Worm (Caenorhabditis elegans) whole organism, late embryonic: ENCODE measurements around the gene str-90.

Experiments
- F13H6.1 ChIP-seq: sonication (generic microtip); optimal IDR thresholded peaks from 2 replicates; lab custom pipeline; 2016; ENCODE audit warnings: missing genetic modification characterization, missing compliant biosample characterization
- K09A11.1 ChIP-seq: sonication (generic microtip); optimal IDR thresholded peaks from 2 replicates; lab custom pipeline; 2017; ENCODE audit warnings: antibody characterized with exemption, mild to moderate bottlenecking, missing genetic modification characterization, missing compliant biosample characterization; ENCODE audit not compliant: insufficient read depth
- Y22D7AL.16 ChIP-seq: sonication (generic microtip); optimal IDR thresholded peaks from 2 replicates; lab custom pipeline; 2016; ENCODE audit warnings: missing genetic modification characterization, missing compliant biosample characterization
- ceh-19 ChIP-seq: fragments of 200-800 bp; sonication (Bioruptor generic); optimal IDR thresholded peaks from 2 replicates; lab custom pipeline; 2018; ENCODE audit warnings: mild to moderate bottlenecking, missing genetic modification characterization, missing compliant biosample characterization
- ceh-2 ChIP-seq: sonication (generic microtip); optimal IDR thresholded peaks from 2 replicates; lab custom pipeline; 2016; ENCODE audit warnings: missing genotype, missing genetic modification characterization, missing compliant biosample characterization
- ceh-22 ChIP-seq: sonication (generic microtip); optimal IDR thresholded peaks from 2 replicates; lab custom pipeline; 2017; ENCODE audit warnings: missing biosample characterization, missing genetic modification characterization
- ceh-30 ChIP-seq: fragments of 150-350 bp; optimal IDR thresholded peaks from 2 replicates; lab custom pipeline; 2014; ENCODE audit warnings: missing biosample characterization, missing genetic modification characterization
- ceh-34 ChIP-seq: sonication (generic microtip); optimal IDR thresholded peaks from 2 replicates; lab custom pipeline; 2016; ENCODE audit warnings: mild to moderate bottlenecking, missing genetic modification characterization, missing compliant biosample characterization
- ceh-45 ChIP-seq: fragments of 200-800 bp; sonication (Bioruptor generic); IDR thresholded peaks from 2 replicates; pipeline ENCODE4 v1.3.6; 2022; ENCODE audit warnings: missing genetic modification reagents, missing genetic modification characterization, missing compliant biosample characterization
- ceh-48 ChIP-seq: sonication (generic microtip); optimal IDR thresholded peaks from 2 replicates; lab custom pipeline; 2016; ENCODE audit warnings: missing genetic modification characterization, inconsistent platforms, missing compliant biosample characterization
- ceh-9 ChIP-seq: sonication (generic microtip); optimal IDR thresholded peaks from 2 replicates; lab custom pipeline; 2016; ENCODE audit warnings: mild to moderate bottlenecking, missing genetic modification characterization, inconsistent platforms, missing compliant biosample characterization
- dve-1 ChIP-seq: sonication (generic microtip); optimal IDR thresholded peaks from 2 replicates; lab custom pipeline; 2017; ENCODE audit warnings: antibody characterized with exemption, mild to moderate bottlenecking, missing genetic modification characterization, missing compliant biosample characterization
- elt-2 ChIP-seq: sonication (generic microtip); optimal IDR thresholded peaks from 2 replicates; lab custom pipeline; 2016; ENCODE audit warnings: missing genetic modification reagents, missing genetic modification characterization, missing compliant biosample characterization
- elt-4 ChIP-seq: sonication (generic microtip); optimal IDR thresholded peaks from 2 replicates; lab custom pipeline; 2016; ENCODE audit warnings: missing genetic modification characterization, missing compliant biosample characterization
- eyg-1 ChIP-seq: sonication (generic microtip); optimal IDR thresholded peaks from 2 replicates; lab custom pipeline; 2016; ENCODE audit warnings: missing genotype, missing genetic modification characterization, missing compliant biosample characterization
- fkh-6 ChIP-seq: sonication (generic microtip); optimal IDR thresholded peaks from 2 replicates; lab custom pipeline; 2016; ENCODE audit warnings: missing genetic modification characterization, missing compliant biosample characterization
- gmeb-2 ChIP-seq: sonication (generic microtip); optimal IDR thresholded peaks from 2 replicates; lab custom pipeline; 2016; ENCODE audit warnings: missing genetic modification characterization, inconsistent platforms, missing compliant biosample characterization
- hlh-13 ChIP-seq: fragments of 200-800 bp; sonication (Bioruptor generic); optimal IDR thresholded peaks from 2 replicates; lab custom pipeline; 2018; ENCODE audit warnings: mild to moderate bottlenecking, missing genetic modification characterization, missing compliant biosample characterization
- hlh-15 ChIP-seq: sonication (generic microtip); optimal IDR thresholded peaks from 2 replicates; lab custom pipeline; 2016; ENCODE audit warnings: missing genetic modification characterization, missing compliant biosample characterization
- hlh-30 ChIP-seq: sonication (generic microtip); optimal IDR thresholded peaks from 2 replicates; lab custom pipeline; 2017; ENCODE audit warnings: antibody characterized with exemption, missing genetic modification characterization, missing compliant biosample characterization; ENCODE audit not compliant: insufficient read depth
- madf-2 ChIP-seq: sonication (generic microtip); optimal IDR thresholded peaks from 2 replicates; lab custom pipeline; 2017; ENCODE audit warnings: missing genetic modification characterization, missing compliant biosample characterization
- mec-3 ChIP-seq: sonication (generic microtip); optimal IDR thresholded peaks from 2 replicates; lab custom pipeline; 2016; ENCODE audit warnings: borderline replicate concordance, missing genetic modification characterization, missing compliant biosample characterization
- nfya-1 ChIP-seq: sonication (generic microtip); optimal IDR thresholded peaks from 2 replicates; lab custom pipeline; 2017; ENCODE audit warnings: missing genetic modification characterization, mild to moderate bottlenecking, missing compliant biosample characterization, antibody characterized with exemption, moderate library complexity
- nhr-11 ChIP-seq: fragments of 150-350 bp; optimal IDR thresholded peaks from 2 replicates; lab custom pipeline; 2014; ENCODE audit warnings: missing biosample characterization, missing genetic modification characterization
- nhr-232 ChIP-seq: sonication (generic microtip); optimal IDR thresholded peaks from 2 replicates; lab custom pipeline; 2016; ENCODE audit warnings: missing genetic modification characterization, missing compliant biosample characterization
- npax-4 ChIP-seq: sonication (generic microtip); optimal IDR thresholded peaks from 2 replicates; lab custom pipeline; 2016; ENCODE audit warnings: missing genetic modification characterization, missing compliant biosample characterization
- odd-2 ChIP-seq: sonication (generic microtip); optimal IDR thresholded peaks from 2 replicates; lab custom pipeline; 2017; ENCODE audit warnings: antibody characterized with exemption, mild to moderate bottlenecking, missing genetic modification characterization, missing compliant biosample characterization
- pat-9 ChIP-seq: fragments of 200-800 bp; sonication (Bioruptor generic); optimal IDR thresholded peaks from 2 replicates; lab custom pipeline; 2018; ENCODE audit warnings: mild to moderate bottlenecking, missing genetic modification characterization, moderate library complexity, missing compliant biosample characterization
- pha-2 ChIP-seq: sonication (generic microtip); optimal IDR thresholded peaks from 2 replicates; lab custom pipeline; 2017; ENCODE audit warnings: mild to moderate bottlenecking, missing genetic modification characterization, missing compliant biosample characterization
- pqm-1 ChIP-seq: sonication (generic microtip); optimal IDR thresholded peaks from 2 replicates; lab custom pipeline; 2016; ENCODE audit warnings: missing genetic modification characterization, missing compliant biosample characterization
- pros-1 ChIP-seq: fragments of 150-350 bp; optimal IDR thresholded peaks from 2 replicates; lab custom pipeline; 2014; ENCODE audit warnings: missing biosample characterization, missing genetic modification reagents, missing genetic modification characterization
- sox-4 ChIP-seq: sonication (generic microtip); optimal IDR thresholded peaks from 2 replicates; lab custom pipeline; 2017; ENCODE audit warnings: mild to moderate bottlenecking, missing genetic modification characterization, inconsistent platforms, missing compliant biosample characterization
- tbx-2 ChIP-seq: sonication (generic microtip); optimal IDR thresholded peaks from 2 replicates; lab custom pipeline; 2016; ENCODE audit warnings: missing genetic modification characterization, missing compliant biosample characterization
- ttx-3 ChIP-seq: sonication (generic microtip); optimal IDR thresholded peaks from 2 replicates; lab custom pipeline; 2016; ENCODE audit warnings: missing genetic modification reagents, missing genetic modification characterization, missing compliant biosample characterization
- unc-3 ChIP-seq, 2 experiments: fragments of 200-800 bp in 1 of 2; sonication (Bioruptor generic) in 1 of 2; sonication (generic microtip) in 1 of 2; conservative IDR thresholded peaks in 1 of 2; optimal IDR thresholded peaks in 1 of 2; 2 replicates each; pipeline versions ENCODE4 v1.3.6 to Lab custom; 2016 to 2022; ENCODE audit warnings: missing compliant biosample characterization in 2 of 2, missing genetic modification characterization in 2 of 2, missing genetic modification reagents in 1 of 2
- unc-42 ChIP-seq: sonication (generic microtip); optimal IDR thresholded peaks from 2 replicates; lab custom pipeline; 2016; ENCODE audit warnings: missing genotype, missing genetic modification characterization, missing compliant biosample characterization
- unc-55 ChIP-seq: sonication (generic microtip); optimal IDR thresholded peaks from 2 replicates; lab custom pipeline; 2017; ENCODE audit warnings: missing biosample characterization, missing genetic modification reagents, missing genetic modification characterization
- zip-5 ChIP-seq: sonication (generic microtip); optimal IDR thresholded peaks from 2 replicates; lab custom pipeline; 2016; ENCODE audit warnings: missing genetic modification characterization, missing compliant biosample characterization

The str-90 gene

DNA sequence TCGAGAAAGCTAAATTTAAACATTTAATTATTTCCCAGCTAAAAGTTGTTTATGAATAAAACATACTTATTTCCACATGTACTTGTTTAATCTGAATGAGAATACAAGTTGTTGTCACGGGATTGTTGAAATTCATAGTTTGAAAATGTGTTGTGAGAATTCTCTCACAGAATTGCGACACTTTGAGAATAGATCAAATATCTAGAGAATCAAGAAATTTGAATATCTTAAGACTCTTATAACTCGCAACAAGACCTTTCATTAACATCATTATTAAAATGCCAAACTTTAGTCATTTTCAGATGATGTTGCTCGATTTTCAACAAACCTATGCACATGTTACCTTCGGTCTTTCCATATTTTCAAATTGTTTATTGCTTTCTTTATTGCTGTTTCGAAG is at the start of gene str-90:
Gene str-90 (plus strand): TSS at position 301 of the 400 bp plus-strand sequence.
- TF ChIP-seq fkh-6 (no peak), pat-9 (tag; lab: Kevin White, UChicago) (no peak), hlh-15 (tag; lab: Kevin White, UChicago) (no peak), ceh-9 (no peak), hlh-13 (no peak), pha-2 (tag; lab: Kevin White, UChicago) (no peak), elt-4 (no peak)
- TF ChIP-seq, all 69 proteins: peak for 0

DNA sequence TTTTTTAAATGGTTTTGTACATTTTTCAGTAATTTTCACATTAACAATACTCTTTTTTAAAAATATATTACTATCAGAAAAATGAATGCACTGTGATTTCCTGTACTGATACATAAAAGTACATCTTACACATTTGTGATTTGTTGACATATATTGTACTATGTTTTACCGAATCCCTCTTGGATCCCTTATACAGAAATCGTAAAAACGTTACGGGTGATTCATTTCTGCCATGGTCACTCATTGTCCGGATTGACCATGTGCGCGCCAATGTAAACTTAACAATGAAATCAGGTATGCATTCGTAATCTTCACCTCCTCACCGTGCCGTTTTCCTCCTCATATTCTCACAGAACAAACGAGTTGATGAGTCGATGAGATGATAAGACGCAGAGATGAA is 48.9 kb upstream of the str-90 start, which contains the start of gene ZC513.2:
Gene ZC513.2 (plus strand): TSS at position 301 of the 400 bp plus-strand sequence.
- TF ChIP-seq ceh-30 (tag; lab: Kevin White, UChicago) (no peak), pqm-1 (tag; lab: Kevin White, UChicago) (no peak), tbx-2 (tag; lab: Kevin White, UChicago) (no peak), nhr-11 (tag; lab: Kevin White, UChicago) (no peak), ceh-45 (GFP tag; lab: Robert Waterston, UW) (no peak), unc-55 (GFP tag; lab: Kevin White, UChicago) (no peak), gmeb-2 (tag; lab: Kevin White, UChicago) (no peak), ceh-2 (tag; lab: Kevin White, UChicago) (no peak), ceh-22 (no peak), nhr-232 (tag; lab: Kevin White, UChicago) (no peak), pat-9 (tag; lab: Kevin White, UChicago) (no peak), madf-2 (tag; lab: Kevin White, UChicago) (no peak)

DNA sequence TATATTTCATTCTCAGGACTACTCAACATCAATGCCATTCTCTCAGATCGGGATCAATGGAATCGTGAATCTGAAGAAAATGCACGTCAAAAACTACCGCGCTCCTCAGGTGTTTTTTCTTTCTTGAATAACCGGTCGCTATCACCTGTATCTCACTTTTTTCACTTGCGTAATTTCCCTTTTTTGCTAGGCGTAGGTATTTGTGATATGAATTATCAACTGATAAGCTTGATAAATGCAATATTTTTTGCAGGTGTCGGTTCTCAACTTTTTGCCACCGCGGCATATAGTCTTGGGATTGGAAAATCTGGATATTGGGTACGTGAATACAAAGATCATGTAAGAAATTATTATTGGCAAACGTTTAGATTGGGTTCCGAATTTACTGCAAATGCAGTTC is 47.9 kb upstream of the str-90 start:
- no peak for TF ChIP-seq pros-1 (tag; lab: Kevin White, UChicago)
- no peak for TF ChIP-seq ttx-3 (tag; lab: Kevin White, UChicago)
- TF ChIP-seq unc-3 (GFP tag; conservative IDR thresholded peaks at IDR 0.05; lab: Robert Waterston, UW), result no peak
- TF ChIP-seq unc-3 (tag; optimal IDR thresholded peaks at IDR 0.05; lab: Kevin White, UChicago), result no peak
- no peak for TF ChIP-seq K09A11.1 (tag; lab: Kevin White, UChicago)
- no peak for TF ChIP-seq ceh-34
- TF ChIP-seq hlh-13, result no peak
- no peak for TF ChIP-seq nfya-1 (tag; lab: Kevin White, UChicago)
- TF ChIP-seq Y22D7AL.16 (tag; lab: Kevin White, UChicago), result no peak
- TF ChIP-seq zip-5 (tag; lab: Kevin White, UChicago), result no peak
- TF ChIP-seq odd-2 (tag; lab: Kevin White, UChicago), result no peak
- no peak for TF ChIP-seq nhr-11 (tag; lab: Kevin White, UChicago)
- no peak for TF ChIP-seq elt-2
- TF ChIP-seq, all 69 proteins: peak for 0

DNA sequence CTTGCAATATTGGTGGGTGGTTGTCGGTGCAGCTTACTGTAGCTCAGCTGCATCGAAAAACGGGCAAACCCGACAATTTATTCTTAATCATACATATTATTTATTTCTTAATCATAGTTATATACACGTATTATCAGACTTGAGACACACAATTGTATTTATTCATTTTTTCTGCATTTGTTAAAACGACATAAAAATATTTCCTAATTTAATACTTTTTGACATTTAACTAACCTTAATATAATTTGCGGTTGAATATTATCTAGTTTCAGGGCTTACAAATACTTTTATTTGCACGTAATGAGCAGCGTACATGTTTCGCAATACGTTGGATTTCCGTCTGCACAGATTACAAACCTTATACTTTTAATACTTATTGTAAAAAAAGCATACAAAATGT is 44.7 kb upstream of the str-90 start, which contains the start of gene str-138:
Gene str-138 (plus strand): TSS at position 301 of the 400 bp plus-strand sequence.
- TF ChIP-seq ceh-45 (GFP tag; lab: Robert Waterston, UW) (no peak), mec-3 (no peak), odd-2 (tag; lab: Kevin White, UChicago) (no peak), hlh-13 (no peak), ceh-22 (no peak), npax-4 (tag; lab: Kevin White, UChicago) (no peak)
- TF ChIP-seq, all 69 proteins: peak for 0

DNA sequence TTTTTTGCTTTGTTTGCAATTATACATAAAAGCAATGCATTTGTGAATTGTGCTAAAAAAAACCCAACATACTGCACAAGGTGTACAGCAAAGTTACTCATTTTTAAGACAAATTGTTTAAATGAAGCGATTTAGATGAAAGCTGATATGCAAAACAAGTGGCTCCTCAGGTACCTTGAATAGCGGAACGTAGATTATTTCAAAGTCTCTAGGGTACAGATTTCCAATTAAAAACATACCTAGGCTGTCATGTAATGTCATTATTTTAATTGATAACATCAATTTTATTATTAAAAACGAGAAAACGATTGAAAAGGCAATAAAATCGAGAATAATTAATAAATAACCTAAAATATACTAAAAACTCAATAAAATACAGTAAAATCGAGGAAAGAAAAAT is 41.0 kb upstream of the str-90 start, which contains the start of gene str-139:
Gene str-139 (minus strand): TSS at position 101 of the 400 bp plus-strand sequence.
- TF ChIP-seq unc-42 (tag; lab: Kevin White, UChicago) (no peak), elt-2 (no peak)

DNA sequence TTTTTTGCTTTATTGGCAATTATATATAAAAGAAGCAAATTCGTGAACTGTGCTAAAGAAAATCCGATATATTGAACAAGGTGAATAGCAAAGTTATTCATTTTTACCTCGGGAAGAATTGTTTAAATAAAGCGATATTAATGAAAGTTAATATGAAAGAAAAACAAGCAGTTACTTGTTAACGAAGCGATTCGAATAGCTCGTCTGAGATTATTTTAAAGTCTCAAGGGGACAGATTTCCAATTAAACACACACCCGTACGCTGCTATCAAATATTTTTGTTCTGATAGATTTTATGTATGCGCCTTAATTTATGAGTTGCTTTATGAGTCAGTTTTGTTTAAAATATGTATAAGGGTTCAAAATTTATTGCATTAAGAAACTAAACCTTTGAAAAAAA is 35.3 kb upstream of the str-90 start, which contains the start of gene str-140:
Gene str-140 (minus strand): TSS at position 101 of the 400 bp plus-strand sequence.
- TF ChIP-seq elt-4 (no peak), F13H6.1 (tag; lab: Kevin White, UChicago) (no peak), dve-1 (tag; lab: Kevin White, UChicago) (no peak), pros-1 (tag; lab: Kevin White, UChicago) (no peak), eyg-1 (tag; lab: Kevin White, UChicago) (no peak), sox-4 (tag; lab: Kevin White, UChicago) (no peak), elt-2 (no peak), hlh-30 (tag; lab: Kevin White, UChicago) (no peak), ceh-19 (GFP tag; lab: Kevin White, UChicago) (no peak), ceh-48 (tag; lab: Kevin White, UChicago) (no peak)
